Worm (Caenorhabditis elegans) whole organism, midembryonic: ENCODE results near the gene T19C4.1.

Experiments used
- cog-1 ChIP-seq: sonication (generic microtip); optimal IDR thresholded peaks from 2 replicates; lab custom pipeline; 2016; ENCODE audit warnings: missing genetic modification characterization, missing compliant biosample characterization
- flt-1 ChIP-seq: fragments of 200-800 bp; sonication (Bioruptor generic); IDR thresholded peaks from 2 replicates; pipeline ENCODE4 v1.3.6; 2022; ENCODE audit warnings: missing genetic modification characterization, missing compliant biosample characterization
- med-1 ChIP-seq: sonication (generic microtip); optimal IDR thresholded peaks from 2 replicates; lab custom pipeline; 2017; ENCODE audit warnings: missing genetic modification characterization, mild to moderate bottlenecking, missing compliant biosample characterization, antibody characterized with exemption, missing genetic modification reagents; ENCODE audit not compliant: insufficient read depth
- tab-1 ChIP-seq: fragments of 200-800 bp; sonication (Bioruptor generic); IDR thresholded peaks from 2 replicates; pipeline ENCODE4 v1.3.6; 2022; ENCODE audit warnings: missing genetic modification characterization, missing compliant biosample characterization
- ztf-23 ChIP-seq: fragments of 200-800 bp; sonication (Bioruptor generic); IDR thresholded peaks from 2 replicates; pipeline ENCODE4 v1.3.6; 2022; ENCODE audit warnings: missing genetic modification reagents, missing genetic modification characterization, missing compliant biosample characterization

DNA sequence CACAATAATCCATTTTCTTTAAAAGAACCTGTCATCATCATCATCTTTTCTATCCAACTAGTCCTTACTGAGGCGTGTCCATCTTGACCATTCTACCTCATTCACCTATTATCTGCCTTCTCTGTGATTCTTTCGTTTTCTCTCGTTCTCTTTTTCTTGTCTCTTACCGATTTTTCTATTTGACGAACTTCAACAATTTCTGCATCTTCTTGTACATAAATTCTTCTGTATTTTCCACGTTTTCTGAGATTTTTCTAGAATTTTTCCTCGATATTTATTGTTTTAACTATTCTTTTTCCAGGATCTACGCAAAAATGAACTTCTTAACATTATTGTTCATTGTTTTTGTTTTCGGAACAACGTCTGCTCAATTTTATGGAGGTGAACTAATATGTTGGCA, 33.4 kb downstream of the T19C4.1 start, which contains the start of gene cnc-10:
- no peak for TF ChIP-seq tab-1
- no peak for TF ChIP-seq flt-1 (GFP tag; lab: Robert Waterston, UW)
- TF ChIP-seq cog-1: no peak
- TF ChIP-seq med-1: no peak
- no peak for TF ChIP-seq ztf-23 (GFP tag; lab: Robert Waterston, UW)
